Worm (Caenorhabditis elegans): ENCODE data around the gene sru-9.
A peak's percentile ranks its signal among the peaks of the same experiment; 100 is the strongest.

sru-9 gene

ce11 chrIV:13636975-13637374 is 48.2 kb downstream of the sru-9 start, which contains the start of gene C08F11.7:
TSS of gene C08F11.7 (plus strand) at chrIV:13637275.
- TF ChIP-seq dve-1 (tag; optimal IDR thresholded peaks at IDR 0.05) (no peak), unc-3 (GFP tag; conservative IDR thresholded peaks at IDR 0.05) (no peak), unc-3 (tag; optimal IDR thresholded peaks at IDR 0.05) (no peak), che-1 (tag; optimal IDR thresholded peaks at IDR 0.05) (no peak), nfya-1 (tag; optimal IDR thresholded peaks at IDR 0.05) (no peak), pat-9 (tag; optimal IDR thresholded peaks at IDR 0.05) (no peak)

ce11 chrIV:13639027-13639426 is 50.2 kb downstream of the sru-9 start, which contains the start of gene ugt-22:
TSS of gene ugt-22 (plus strand) at chrIV:13639260.
- TF ChIP-seq elt-2 (tag; optimal IDR thresholded peaks at IDR 0.05) = peak; percentile 67
- TF ChIP-seq ref-2 (tag; optimal IDR thresholded peaks at IDR 0.05) = no peak
- TF ChIP-seq ceh-18 (tag; optimal IDR thresholded peaks at IDR 0.05) = no peak
